Worm (Caenorhabditis elegans): ENCODE results near the gene ZK856.5.

DNA sequence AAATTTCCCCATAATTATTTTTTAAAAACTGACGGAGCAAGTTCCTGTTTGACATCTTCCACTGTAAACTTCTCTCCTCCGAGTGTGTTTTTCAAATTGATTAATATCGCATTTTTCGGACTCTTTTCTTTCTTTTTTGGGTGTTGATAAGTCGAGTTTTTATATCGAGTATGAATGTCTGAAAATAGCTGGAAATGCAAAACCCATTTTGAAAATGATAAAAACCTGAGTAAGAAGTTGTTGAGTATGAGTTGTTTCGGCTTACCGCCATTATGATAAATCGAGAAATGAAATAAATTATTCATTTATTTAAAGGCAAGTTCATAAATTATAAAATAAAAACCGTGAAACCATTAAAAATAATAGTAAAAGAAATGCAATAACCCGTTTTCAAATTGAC, 4.2 kb downstream of the ZK856.5 start, which contains the start of gene ZK856.18:
- no peak for TF ChIP-seq ceh-31 (tag; optimal IDR thresholded peaks at IDR 0.05)
- TF ChIP-seq T23F11.4 (GFP tag; optimal IDR thresholded peaks at IDR 0.05), result no peak
- no peak for TF ChIP-seq hlh-30 (tag; optimal IDR thresholded peaks at IDR 0.05; ENCODE audit: insufficient read depth)
- no peak for TF ChIP-seq K02D7.2 (tag; optimal IDR thresholded peaks at IDR 0.05)
- no peak for TF ChIP-seq pha-2 (tag; optimal IDR thresholded peaks at IDR 0.05)
- TF ChIP-seq hlh-6 (tag; optimal IDR thresholded peaks at IDR 0.05), result no peak
- no peak for TF ChIP-seq unc-3 (GFP tag; conservative IDR thresholded peaks at IDR 0.05)
- no peak for TF ChIP-seq unc-3 (tag; optimal IDR thresholded peaks at IDR 0.05)
- no peak for TF ChIP-seq pqm-1 (tag; optimal IDR thresholded peaks at IDR 0.05)

Measured in whole organism, late embryonic.